Worm (Caenorhabditis elegans) whole organism, mixed stage, embryonic: Measurements from ENCODE around the gene hhat-2.
"Not testable (repeated sequence)": the region's sequence is repeated elsewhere in the genome, so short reads cannot be mapped to it uniquely, and the experiment has no call there.

Source experiments
- M03D4.4 ChIP-seq: sonication (generic microtip); optimal IDR thresholded peaks from 2 replicates; lab custom pipeline; 2017; ENCODE audit warnings: mild to moderate bottlenecking, missing genetic modification characterization, missing compliant biosample characterization
- bed-3 ChIP-seq: fragments of 200-800 bp; sonication (Bioruptor generic); optimal IDR thresholded peaks from 3 replicates; lab custom pipeline; 2018; ENCODE audit warnings: mild to moderate bottlenecking, missing genetic modification characterization, moderate library complexity, missing compliant biosample characterization
- blmp-1 ChIP-seq: fragments of 150-350 bp; optimal IDR thresholded peaks from 2 replicates; lab custom pipeline; 2014; ENCODE audit warnings: missing biosample characterization, missing genetic modification characterization
- ceh-39 ChIP-seq: fragments of 150-350 bp; optimal IDR thresholded peaks from 2 replicates; lab custom pipeline; 2014; ENCODE audit warnings: missing biosample characterization, missing genetic modification characterization
- ceh-43 ChIP-seq: fragments of 200-800 bp; sonication (Bioruptor generic); optimal IDR thresholded peaks from 2 replicates; lab custom pipeline; 2018; ENCODE audit warnings: mild to moderate bottlenecking, missing genetic modification characterization, moderate library complexity, missing compliant biosample characterization
- ceh-83 ChIP-seq: fragments of 200-800 bp; sonication (Bioruptor generic); optimal IDR thresholded peaks from 2 replicates; lab custom pipeline; 2018; ENCODE audit warnings: mild to moderate bottlenecking, missing genetic modification characterization, missing compliant biosample characterization
- ces-1 ChIP-seq: fragments of 150-350 bp; optimal IDR thresholded peaks from 2 replicates; lab custom pipeline; 2014; ENCODE audit warnings: missing biosample characterization, missing genetic modification reagents, missing genetic modification characterization
- cnd-1 ChIP-seq: fragments of 200-800 bp; sonication (Bioruptor generic); optimal IDR thresholded peaks from 2 replicates; lab custom pipeline; 2018; ENCODE audit warnings: mild to moderate bottlenecking, missing genetic modification characterization, missing compliant biosample characterization
- drap-1 ChIP-seq: fragments of 200-800 bp; sonication (Bioruptor generic); optimal IDR thresholded peaks from 3 replicates; lab custom pipeline; 2018; ENCODE audit warnings: mild to moderate bottlenecking, missing genetic modification characterization, missing compliant biosample characterization
- elt-1 ChIP-seq: sonication (generic microtip); optimal IDR thresholded peaks from 2 replicates; lab custom pipeline; 2017; ENCODE audit warnings: missing genetic modification characterization, mild to moderate bottlenecking, missing compliant biosample characterization, antibody characterized with exemption, moderate library complexity, borderline replicate concordance; ENCODE audit not compliant: insufficient read depth
- elt-3 ChIP-seq: fragments of 150-350 bp; optimal IDR thresholded peaks from 2 replicates; lab custom pipeline; 2014; ENCODE audit warnings: missing biosample characterization, missing genetic modification characterization
- flh-1 ChIP-seq: fragments of 200-800 bp; sonication (Bioruptor generic); optimal IDR thresholded peaks from 2 replicates; lab custom pipeline; 2018; ENCODE audit warnings: mild to moderate bottlenecking, missing genetic modification characterization, moderate library complexity, missing compliant biosample characterization
- ham-2 ChIP-seq: fragments of 200-800 bp; sonication (Bioruptor generic); optimal IDR thresholded peaks from 2 replicates; lab custom pipeline; 2018; ENCODE audit warnings: mild to moderate bottlenecking, missing genetic modification characterization, missing compliant biosample characterization
- hlh-1 ChIP-seq: fragments of 150-350 bp; optimal IDR thresholded peaks from 2 replicates; lab custom pipeline; 2014; ENCODE audit warnings: missing biosample characterization, missing genetic modification reagents, missing genetic modification characterization
- lin-13 ChIP-seq: fragments of 150-350 bp; optimal IDR thresholded peaks from 2 replicates; lab custom pipeline; 2014; ENCODE audit warnings: missing biosample characterization, missing genetic modification characterization
- lin-32 ChIP-seq: fragments of 200-800 bp; sonication (Bioruptor generic); optimal IDR thresholded peaks from 2 replicates; lab custom pipeline; 2018; ENCODE audit warnings: mild to moderate bottlenecking, missing genetic modification characterization, missing compliant biosample characterization
- lsy-2 ChIP-seq: fragments of 150-350 bp; optimal IDR thresholded peaks from 2 replicates; lab custom pipeline; 2014; ENCODE audit warnings: missing biosample characterization, missing genetic modification characterization
- mab-5 ChIP-seq: fragments of 150-350 bp; optimal IDR thresholded peaks from 2 replicates; lab custom pipeline; 2014; ENCODE audit warnings: missing biosample characterization, missing genetic modification characterization
- mep-1 ChIP-seq: fragments of 150-350 bp; optimal IDR thresholded peaks from 2 replicates; lab custom pipeline; 2017; ENCODE audit warnings: missing biosample characterization, missing genetic modification reagents, missing genetic modification characterization, inconsistent platforms
- mls-2 ChIP-seq: sonication (generic microtip); optimal IDR thresholded peaks from 2 replicates; lab custom pipeline; 2016; ENCODE audit warnings: mild to moderate bottlenecking, missing genetic modification characterization, moderate library complexity, missing compliant biosample characterization
- nhr-12 ChIP-seq: fragments of 150-350 bp; optimal IDR thresholded peaks from 2 replicates; lab custom pipeline; 2014; ENCODE audit warnings: missing biosample characterization, missing genetic modification characterization
- nhr-2 ChIP-seq: fragments of 150-350 bp; optimal IDR thresholded peaks from 2 replicates; lab custom pipeline; 2014; ENCODE audit warnings: missing biosample characterization, missing genetic modification characterization
- nhr-237 ChIP-seq: fragments of 150-350 bp; optimal IDR thresholded peaks from 2 replicates; lab custom pipeline; 2014; ENCODE audit warnings: missing biosample characterization, missing genetic modification characterization
- nhr-28 ChIP-seq: fragments of 150-350 bp; optimal IDR thresholded peaks from 2 replicates; lab custom pipeline; 2014; ENCODE audit warnings: missing biosample characterization, missing genetic modification characterization
- nhr-76 ChIP-seq: sonication (generic microtip); optimal IDR thresholded peaks from 2 replicates; lab custom pipeline; 2017; ENCODE audit warnings: missing biosample characterization, missing genetic modification characterization
- pha-4 ChIP-seq: fragments of 150-350 bp; optimal IDR thresholded peaks from 2 replicates; lab custom pipeline; 2018; ENCODE audit warnings: missing biosample characterization, missing genetic modification reagents, missing genetic modification characterization
- sem-2 ChIP-seq: fragments of 200-800 bp; sonication (Bioruptor generic); optimal IDR thresholded peaks from 2 replicates; lab custom pipeline; 2018; ENCODE audit warnings: mild to moderate bottlenecking, missing genetic modification characterization, missing compliant biosample characterization
- snpc-4 ChIP-seq: fragments of 150-350 bp; optimal IDR thresholded peaks from 2 replicates; lab custom pipeline; 2014; ENCODE audit warnings: missing biosample characterization, missing genetic modification characterization
- sptf-1 ChIP-seq: sonication (generic microtip); optimal IDR thresholded peaks from 2 replicates; lab custom pipeline; 2017; ENCODE audit warnings: mild to moderate bottlenecking, missing genetic modification characterization, moderate library complexity, missing compliant biosample characterization
- tbx-8 ChIP-seq: fragments of 200-800 bp; sonication (Bioruptor generic); optimal IDR thresholded peaks from 2 replicates; lab custom pipeline; 2018; ENCODE audit warnings: mild to moderate bottlenecking, missing genetic modification characterization, moderate library complexity, missing compliant biosample characterization
- unc-120 ChIP-seq: sonication (generic microtip); optimal IDR thresholded peaks from 2 replicates; lab custom pipeline; 2017; ENCODE audit warnings: missing genetic modification characterization, missing compliant biosample characterization; ENCODE audit not compliant: poor library complexity, severe bottlenecking
- unc-39 ChIP-seq: fragments of 150-350 bp; optimal IDR thresholded peaks from 2 replicates; lab custom pipeline; 2014; ENCODE audit warnings: missing biosample characterization, missing genetic modification characterization
- unc-62 ChIP-seq: fragments of 150-350 bp; optimal IDR thresholded peaks from 2 replicates; lab custom pipeline; 2014; ENCODE audit warnings: missing biosample characterization, missing genetic modification reagents, missing genetic modification characterization
- zip-8 ChIP-seq: fragments of 150-350 bp; optimal IDR thresholded peaks from 2 replicates; lab custom pipeline; 2014; ENCODE audit warnings: missing biosample characterization, missing genetic modification characterization
- ztf-11 ChIP-seq: fragments of 150-350 bp; optimal IDR thresholded peaks from 2 replicates; lab custom pipeline; 2014; ENCODE audit warnings: missing biosample characterization, missing genetic modification characterization

hhat-2 gene

ce11 chrIV:14853703-14854102 is 24.8 kb upstream of the hhat-2 start, which contains the start of gene Y57G11C.52:
Gene Y57G11C.52 (plus strand): TSS chrIV:14854003.
- TF ChIP-seq drap-1 (GFP tag; lab: Kevin White, UChicago) (no peak), flh-1 (GFP tag; lab: Kevin White, UChicago) (no peak), lin-13 (tag; lab: Kevin White, UChicago) (no peak), pha-4 (no peak)

ce11 chrIV:14843062-14843461 is 14.1 kb upstream of the hhat-2 start, which contains the start of gene Y57G11C.20:
Gene Y57G11C.20 (plus strand): TSS chrIV:14843362.
- TF ChIP-seq ham-2; mab-5; nhr-28 (tag; lab: Kevin White, UChicago): not testable (repeated sequence)

- no peak for TF ChIP-seq nhr-76 (tag; lab: Kevin White, UChicago)
- no peak for TF ChIP-seq drap-1 (GFP tag; lab: Kevin White, UChicago)
- TF ChIP-seq lin-13 (tag; lab: Kevin White, UChicago) = peak; percentile 26
- TF ChIP-seq nhr-2 (tag; lab: Kevin White, UChicago) = no peak
- no peak for TF ChIP-seq sem-2 (GFP tag; lab: Kevin White, UChicago)
- no peak for TF ChIP-seq hlh-1 (tag; lab: Kevin White, UChicago)
- TF ChIP-seq bed-3 = peak; percentile 37
- TF ChIP-seq ceh-83 = peak; percentile 85
- TF ChIP-seq zip-8 (tag; lab: Kevin White, UChicago) = no peak
- TF ChIP-seq elt-3 (tag; lab: Kevin White, UChicago) = no peak
- no peak for TF ChIP-seq pha-4
- TF ChIP-seq ham-2 = peak; percentile 70
- peak; percentile 81 for TF ChIP-seq unc-120 (tag; lab: Kevin White, UChicago)
- no peak for TF ChIP-seq unc-39 (tag; lab: Kevin White, UChicago)
- peak; percentile 28 for TF ChIP-seq ces-1 (GFP tag; lab: Kevin White, UChicago)
- TF ChIP-seq cnd-1 (tag; lab: Kevin White, UChicago) = peak; percentile 88
- TF ChIP-seq flh-1 (GFP tag; lab: Kevin White, UChicago) = peak; percentile 37
- TF ChIP-seq elt-1 (tag; lab: Kevin White, UChicago) = peak; percentile 20
- TF ChIP-seq blmp-1 = no peak
- no peak for TF ChIP-seq snpc-4 (tag; lab: Kevin White, UChicago)
- TF ChIP-seq sptf-1 = peak; percentile 91
- peak; percentile 35 for TF ChIP-seq ceh-43
- TF ChIP-seq tbx-8 (GFP tag; lab: Kevin White, UChicago) = peak; percentile 22
- TF ChIP-seq nhr-28 (tag; lab: Kevin White, UChicago) = no peak
- TF ChIP-seq M03D4.4 (tag; lab: Kevin White, UChicago) = peak; percentile 83
- TF ChIP-seq mab-5 = no peak
- TF ChIP-seq nhr-12 (tag; lab: Kevin White, UChicago) = no peak
- peak; percentile 80 for TF ChIP-seq ceh-39 (tag; lab: Kevin White, UChicago)
- TF ChIP-seq ztf-11 (tag; lab: Kevin White, UChicago) = no peak
- TF ChIP-seq mls-2 = peak; percentile 82
- TF ChIP-seq lin-32 (GFP tag; lab: Kevin White, UChicago) = peak; percentile 74
- no peak for TF ChIP-seq nhr-237
- TF ChIP-seq unc-62 (GFP tag; lab: Kevin White, UChicago) = peak; percentile 36
- TF ChIP-seq lsy-2 (tag; lab: Kevin White, UChicago) = peak; percentile 8
- TF ChIP-seq mep-1 (tag; lab: Kevin White, UChicago) = no peak
Observed at ce11 chrIV:14838095-14838494, 9.2 kb upstream of the hhat-2 start.

ce11 chrIV:14836885-14837284 is 8.0 kb upstream of the hhat-2 start, which contains the start of gene Y57G11C.22:
Gene Y57G11C.22 (plus strand): TSS chrIV:14837211.
- TF ChIP-seq nhr-12 (tag; lab: Kevin White, UChicago) (no peak), ces-1 (GFP tag; lab: Kevin White, UChicago) (peak; percentile 79), unc-120 (tag; lab: Kevin White, UChicago) (peak; percentile 76)
